Worm (Caenorhabditis elegans) whole organism, L2 larva: ENCODE results near the gene syd-2.

Experiments used
- ama-1 ChIP-seq: fragments of 150-350 bp; optimal IDR thresholded peaks from 2 replicates; lab custom pipeline; 2018; ENCODE audit warnings: inconsistent platforms
- lin-13 ChIP-seq: fragments of 150-350 bp; optimal IDR thresholded peaks from 2 replicates; lab custom pipeline; 2014; ENCODE audit warnings: missing biosample characterization, missing genetic modification reagents, missing genetic modification characterization
- lin-39 ChIP-seq: fragments of 150-350 bp; optimal IDR thresholded peaks from 2 replicates; lab custom pipeline; 2014; ENCODE audit warnings: missing biosample characterization, missing genetic modification reagents, missing genetic modification characterization
- mbf-1 ChIP-seq: sonication (generic microtip); optimal IDR thresholded peaks from 2 replicates; lab custom pipeline; 2017; ENCODE audit warnings: missing biosample characterization, missing genetic modification characterization
- mdl-1 ChIP-seq, 2 experiments: fragments of 150-350 bp in 1 of 2; sonication (generic microtip) in 1 of 2; optimal IDR thresholded peaks; 2 replicates each; lab custom pipeline; 2017; ENCODE audit warnings: missing biosample characterization in 2 of 2, missing genetic modification characterization in 2 of 2
- nhr-11 ChIP-seq: fragments of 150-350 bp; optimal IDR thresholded peaks from 2 replicates; lab custom pipeline; 2014; ENCODE audit warnings: missing biosample characterization, missing genetic modification characterization
- nhr-12 ChIP-seq: fragments of 150-350 bp; optimal IDR thresholded peaks from 2 replicates; lab custom pipeline; 2014; ENCODE audit warnings: missing biosample characterization, missing genetic modification characterization
- nhr-237 ChIP-seq: fragments of 150-350 bp; optimal IDR thresholded peaks from 2 replicates; lab custom pipeline; 2014; ENCODE audit warnings: missing biosample characterization, missing genetic modification characterization
- skn-1 ChIP-seq: sonication (generic microtip); optimal IDR thresholded peaks from 2 replicates; lab custom pipeline; 2017; ENCODE audit warnings: missing biosample characterization, missing genetic modification characterization

ce11 chrX:10596420-10596907 is 41.4 kb upstream of the syd-2 start:
- TF ChIP-seq mbf-1 (tag; lab: Kevin White, UChicago) (no peak), ama-1 (lab: Kevin White, UChicago) (no peak), skn-1 (no peak), lin-13 (GFP tag; lab: Kevin White, UChicago) (no peak), mdl-1 (tag; optimal IDR thresholded peaks at IDR 0.05; lab: Kevin White, UChicago) (no peak), lin-39 (no peak), nhr-11 (tag; lab: Kevin White, UChicago) (no peak), nhr-12 (tag; lab: Kevin White, UChicago) (no peak), nhr-237 (no peak)
